Fruit fly (Drosophila melanogaster): ENCODE results near the gene Gmd.
A peak's percentile ranks its signal among the peaks of the same experiment; 100 is the strongest.

The Gmd gene

dm6 chr2L:4995837-4996136 is 19.0 kb upstream of the Gmd start:
- TF ChIP-seq D1 (tag; optimal IDR thresholded peaks at IDR 0.05) (no peak), EcR (GFP tag; optimal IDR thresholded peaks at IDR 0.05) (no peak), gl (tag; optimal IDR thresholded peaks at IDR 0.05) (no peak), CG10348 (GFP tag; IDR thresholded peaks at IDR 0.05) (no peak), Ets98B (GFP tag; IDR thresholded peaks at IDR 0.05) (no peak), Pif1B (GFP tag; optimal IDR thresholded peaks at IDR 0.05) (no peak), Snoo (tag; optimal IDR thresholded peaks at IDR 0.05) (no peak), CG17806 (tag; optimal IDR thresholded peaks at IDR 0.05) (no peak), CG8159 (tag; optimal IDR thresholded peaks at IDR 0.05) (no peak), CG32121 (GFP tag; IDR thresholded peaks at IDR 0.05) (no peak), CG34367 (tag; optimal IDR thresholded peaks at IDR 0.05) (no peak), CG8301 (tag; optimal IDR thresholded peaks at IDR 0.05) (no peak), rn (GFP tag; IDR thresholded peaks at IDR 0.05) (no peak), CG14655 (GFP tag; optimal IDR thresholded peaks at IDR 0.05) (no peak), fd96Ca (GFP tag; IDR thresholded peaks at IDR 0.05) (no peak), CG12605 (GFP tag; IDR thresholded peaks at IDR 0.05) (no peak)

- TF ChIP-seq CG34367 (tag; optimal IDR thresholded peaks at IDR 0.05) (no peak), EcR (GFP tag; optimal IDR thresholded peaks at IDR 0.05) (no peak), CG10348 (GFP tag; IDR thresholded peaks at IDR 0.05) (no peak), CG13204 (GFP tag; optimal IDR thresholded peaks at IDR 0.05) (no peak), CG8159 (tag; optimal IDR thresholded peaks at IDR 0.05) (no peak)
Measured at dm6 chr2L:4995010-4995836, 18.4 kb upstream of the Gmd start.

dm6 chr2L:4982098-4982646 is 5.3 kb upstream of the Gmd start:
- TF ChIP-seq CG15710 (tag; optimal IDR thresholded peaks at IDR 0.05): no peak
- no peak for TF ChIP-seq CG13204 (GFP tag; optimal IDR thresholded peaks at IDR 0.05)
- no peak for TF ChIP-seq Pif1B (GFP tag; optimal IDR thresholded peaks at IDR 0.05)
- no peak for TF ChIP-seq CG4496 (GFP tag; IDR thresholded peaks at IDR 0.05)
- TF ChIP-seq D1 (tag; optimal IDR thresholded peaks at IDR 0.05): no peak
- TF ChIP-seq CG32121 (GFP tag; IDR thresholded peaks at IDR 0.05): no peak
- TF ChIP-seq Ets98B (GFP tag; IDR thresholded peaks at IDR 0.05): no peak
- TF ChIP-seq CG8301 (tag; optimal IDR thresholded peaks at IDR 0.05): no peak

- TF ChIP-seq EcR (GFP tag; optimal IDR thresholded peaks at IDR 0.05) (no peak), CG8301 (tag; optimal IDR thresholded peaks at IDR 0.05) (peak; percentile 93), Ets98B (GFP tag; IDR thresholded peaks at IDR 0.05) (peak; percentile 86), CG10348 (GFP tag; IDR thresholded peaks at IDR 0.05) (peak; percentile 89), CG14655 (GFP tag; optimal IDR thresholded peaks at IDR 0.05) (peak; percentile 96), CG32121 (GFP tag; IDR thresholded peaks at IDR 0.05) (peak; percentile 91), Snoo (tag; optimal IDR thresholded peaks at IDR 0.05) (peak; percentile 97), fd96Ca (GFP tag; IDR thresholded peaks at IDR 0.05) (peak; percentile 95), D1 (tag; optimal IDR thresholded peaks at IDR 0.05) (no peak), rn (GFP tag; IDR thresholded peaks at IDR 0.05) (peak; percentile 93), Pif1A (GFP tag; optimal IDR thresholded peaks at IDR 0.05) (peak; percentile 94), CG4496 (GFP tag; IDR thresholded peaks at IDR 0.05) (peak; percentile 93), CG13204 (GFP tag; optimal IDR thresholded peaks at IDR 0.05) (peak; percentile 72), CG15710 (tag; optimal IDR thresholded peaks at IDR 0.05) (peak; percentile 97), Pif1B (GFP tag; optimal IDR thresholded peaks at IDR 0.05) (peak; percentile 91), gl (tag; optimal IDR thresholded peaks at IDR 0.05) (peak; percentile 83), CG12605 (GFP tag; IDR thresholded peaks at IDR 0.05) (peak; percentile 75), CG34367 (tag; optimal IDR thresholded peaks at IDR 0.05) (peak; percentile 90), CG9948 (tag; optimal IDR thresholded peaks at IDR 0.05) (peak; percentile 95), CG8159 (tag; optimal IDR thresholded peaks at IDR 0.05) (peak; percentile 96), CG17806 (tag; optimal IDR thresholded peaks at IDR 0.05) (peak; percentile 94)
Measured at dm6 chr2L:4981278-4981966, 4.6 kb upstream of the Gmd start, which contains the start of the genes CG8892 and CG34126. Gene CG8892, minus strand, starts transcription at chr2L:4981592. Gene CG34126, plus strand, starts transcription at chr2L:4981614.

dm6 chr2L:4979138-4979537 is 2.3 kb upstream of the Gmd start, which contains the start of gene CG8891:
Gene CG8891, minus strand, starts transcription at chr2L:4979379.
- TF ChIP-seq Pif1A (GFP tag; optimal IDR thresholded peaks at IDR 0.05): no peak
- no peak for TF ChIP-seq CG17806 (tag; optimal IDR thresholded peaks at IDR 0.05)
- no peak for TF ChIP-seq EcR (GFP tag; optimal IDR thresholded peaks at IDR 0.05)
- TF ChIP-seq CG8301 (tag; optimal IDR thresholded peaks at IDR 0.05): no peak
- no peak for TF ChIP-seq CG9948 (tag; optimal IDR thresholded peaks at IDR 0.05)
- TF ChIP-seq CG15710 (tag; optimal IDR thresholded peaks at IDR 0.05): no peak
- no peak for TF ChIP-seq CG8159 (tag; optimal IDR thresholded peaks at IDR 0.05)
- no peak for TF ChIP-seq gl (tag; optimal IDR thresholded peaks at IDR 0.05)
- no peak for TF ChIP-seq CG32121 (GFP tag; IDR thresholded peaks at IDR 0.05)
- TF ChIP-seq fd96Ca (GFP tag; IDR thresholded peaks at IDR 0.05): no peak
- no peak for TF ChIP-seq CG34367 (tag; optimal IDR thresholded peaks at IDR 0.05)
- TF ChIP-seq D1 (tag; optimal IDR thresholded peaks at IDR 0.05): no peak
- no peak for TF ChIP-seq Ets98B (GFP tag; IDR thresholded peaks at IDR 0.05)
- TF ChIP-seq Snoo (tag; optimal IDR thresholded peaks at IDR 0.05): no peak
- no peak for TF ChIP-seq rn (GFP tag; IDR thresholded peaks at IDR 0.05)
- no peak for TF ChIP-seq CG10348 (GFP tag; IDR thresholded peaks at IDR 0.05)
- no peak for TF ChIP-seq CG12605 (GFP tag; IDR thresholded peaks at IDR 0.05)
- no peak for TF ChIP-seq CG4496 (GFP tag; IDR thresholded peaks at IDR 0.05)
- TF ChIP-seq CG13204 (GFP tag; optimal IDR thresholded peaks at IDR 0.05): no peak
- TF ChIP-seq CG14655 (GFP tag; optimal IDR thresholded peaks at IDR 0.05): no peak
